Fruit fly (Drosophila melanogaster): Measurements from ENCODE around the gene CG32845.

- TF ChIP-seq CG8319 (GFP tag; optimal IDR thresholded peaks at IDR 0.05) (no peak), CG3919 (GFP tag; optimal IDR thresholded peaks at IDR 0.05) (no peak), ss (GFP tag; optimal IDR thresholded peaks at IDR 0.05) (no peak), CG32006 (GFP tag; optimal IDR thresholded peaks at IDR 0.05) (no peak), acj6 (GFP tag; optimal IDR thresholded peaks at IDR 0.05) (no peak), CG11762 (GFP tag; optimal IDR thresholded peaks at IDR 0.05; ENCODE audit: insufficient read depth) (no peak), CG11294 (GFP tag; IDR thresholded peaks at IDR 0.05) (no peak), CG15336 (GFP tag; IDR thresholded peaks at IDR 0.05) (no peak), Lpt (GFP tag; optimal IDR thresholded peaks at IDR 0.05) (no peak), CG4318 (GFP tag; optimal IDR thresholded peaks at IDR 0.05) (no peak), CG6854 (GFP tag; optimal IDR thresholded peaks at IDR 0.05) (no peak), Sox14 (GFP tag; optimal IDR thresholded peaks at IDR 0.05) (no peak), fkh (GFP tag; optimal IDR thresholded peaks at IDR 0.05) (no peak), Gug (GFP tag; IDR thresholded peaks at IDR 0.05) (no peak)
Observed at dm6 chr3L:233251-233650, 39.9 kb downstream of the CG32845 start, which contains the start of gene CG34453.

Data from whole organism, prepupa.